Fruit fly (Drosophila melanogaster): Measurements from ENCODE around the gene spn-D.

DNA sequence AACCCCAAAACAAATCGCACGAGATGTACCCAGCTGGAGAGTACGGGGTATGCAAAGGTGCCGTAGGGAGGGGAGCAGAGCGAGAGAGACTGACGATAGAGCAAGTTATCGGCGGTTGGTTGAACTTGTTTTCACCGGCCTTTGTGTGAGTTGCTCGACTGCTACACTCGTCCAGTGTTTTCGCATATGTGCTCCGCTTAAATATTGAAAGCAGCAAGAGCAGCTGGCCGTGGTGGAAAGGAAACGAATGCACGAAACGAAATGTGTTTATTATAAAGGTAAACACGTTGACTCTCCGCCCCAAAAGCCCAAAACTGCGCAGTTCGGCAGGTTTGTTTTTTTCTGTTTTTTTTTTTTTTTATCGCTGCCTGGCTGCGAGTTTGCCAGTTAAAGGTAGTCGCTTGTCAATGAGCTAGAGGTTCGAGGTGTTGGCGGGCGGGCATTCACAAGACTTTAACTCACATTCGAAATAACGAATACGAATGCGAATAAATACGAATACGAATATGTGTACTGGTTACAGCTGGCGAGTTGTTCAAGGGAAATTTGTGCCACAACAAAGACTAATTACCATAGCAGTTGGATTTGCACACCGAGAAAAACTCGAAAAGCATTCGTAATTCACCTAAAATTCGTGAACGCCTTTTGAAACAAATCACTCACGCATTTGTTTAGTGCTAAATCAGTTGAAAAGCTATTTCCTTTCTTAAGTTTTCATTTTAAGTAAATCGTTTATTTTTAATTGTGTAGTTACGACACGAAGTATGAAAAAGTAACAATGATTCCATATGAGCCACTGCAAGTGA lies 35.7 kb upstream of the spn-D start:
- TF ChIP-seq Blimp-1 (GFP tag; optimal IDR thresholded peaks at IDR 0.05) (peak; percentile 22), ss (GFP tag; optimal IDR thresholded peaks at IDR 0.05) (peak; percentile 5 to 68), Hr39 (GFP tag; optimal IDR thresholded peaks at IDR 0.05) (peak; percentile 82), Hr38 (GFP tag; optimal IDR thresholded peaks at IDR 0.05) (no peak), CG3032 (tag; optimal IDR thresholded peaks at IDR 0.05) (peak; percentile 52), Gug (GFP tag; IDR thresholded peaks at IDR 0.05) (peak; percentile 67), CG6276 (GFP tag; optimal IDR thresholded peaks at IDR 0.05) (peak; percentile 69), CG11294 (GFP tag; IDR thresholded peaks at IDR 0.05) (peak; percentile 78), Eip78C (GFP tag) (peak; percentile 94), spab (GFP tag; optimal IDR thresholded peaks at IDR 0.05) (peak; percentile 24)

Measured in whole organism, prepupa.